Fruit fly (Drosophila melanogaster) whole organism, pupa: ENCODE data around the gene CG17777.
A peak's percentile ranks its signal among the peaks of the same experiment; 100 is the strongest.

Source experiments
- CG10348 ChIP-seq: fragments of 200-800 bp; sonication (Bioruptor generic); IDR thresholded peaks from 2 replicates; pipeline ENCODE4 v1.3.6; 2022; ENCODE audit warnings: missing biosample characterization, missing genetic modification characterization
- CG12605 ChIP-seq: fragments of 200-800 bp; sonication (Bioruptor generic); IDR thresholded peaks from 2 replicates; pipeline ENCODE4 v1.3.6; 2022; ENCODE audit warnings: missing biosample characterization, missing genetic modification characterization
- CG13204 ChIP-seq: fragments of 200-800 bp; sonication (Bioruptor generic); optimal IDR thresholded peaks from 2 replicates; lab custom pipeline; 2018; ENCODE audit warnings: missing biosample characterization, mild to moderate bottlenecking, missing genetic modification characterization, moderate library complexity
- CG14655 ChIP-seq: fragments of 200-800 bp; sonication (Bioruptor generic); optimal IDR thresholded peaks from 3 replicates; lab custom pipeline; 2017; ENCODE audit warnings: mild to moderate bottlenecking, missing biosample characterization, missing genetic modification reagents, missing genetic modification characterization
- CG15710 ChIP-seq: fragments of 200-800 bp; sonication (Bioruptor generic); optimal IDR thresholded peaks from 2 replicates; lab custom pipeline; 2018; ENCODE audit warnings: missing biosample characterization, mild to moderate bottlenecking, missing genetic modification characterization, moderate library complexity
- CG17806 ChIP-seq: fragments of 200-800 bp; sonication (Bioruptor generic); optimal IDR thresholded peaks from 2 replicates; lab custom pipeline; 2018; ENCODE audit warnings: missing biosample characterization, mild to moderate bottlenecking, missing genetic modification characterization, moderate library complexity
- CG32121 ChIP-seq: fragments of 200-800 bp; sonication (Bioruptor generic); IDR thresholded peaks from 2 replicates; pipeline ENCODE4 v1.3.6; 2022; ENCODE audit warnings: missing biosample characterization, missing genetic modification characterization
- CG34367 ChIP-seq: fragments of 200-800 bp; sonication (Bioruptor generic); optimal IDR thresholded peaks from 2 replicates; lab custom pipeline; 2018; ENCODE audit warnings: missing biosample characterization, mild to moderate bottlenecking, missing genetic modification characterization
- CG4496 ChIP-seq: fragments of 200-800 bp; sonication (Bioruptor generic); IDR thresholded peaks from 3 replicates; pipeline ENCODE4 v1.3.6; 2022; ENCODE audit warnings: missing biosample characterization, missing genetic modification characterization
- CG8159 ChIP-seq: fragments of 200-800 bp; sonication (Bioruptor generic); optimal IDR thresholded peaks from 3 replicates; lab custom pipeline; 2018; ENCODE audit warnings: missing biosample characterization, mild to moderate bottlenecking, missing genetic modification characterization, moderate library complexity
- CG8301 ChIP-seq: fragments of 200-800 bp; sonication (Bioruptor generic); optimal IDR thresholded peaks from 2 replicates; lab custom pipeline; 2018; ENCODE audit warnings: missing biosample characterization, mild to moderate bottlenecking, missing genetic modification characterization
- CG9948 ChIP-seq: fragments of 200-800 bp; sonication (Bioruptor generic); optimal IDR thresholded peaks from 2 replicates; lab custom pipeline; 2018; ENCODE audit warnings: missing biosample characterization, mild to moderate bottlenecking, missing genetic modification characterization, moderate library complexity
- D1 ChIP-seq: fragments of 200-800 bp; sonication (Bioruptor generic); optimal IDR thresholded peaks from 2 replicates; lab custom pipeline; 2018; ENCODE audit warnings: missing biosample characterization, mild to moderate bottlenecking, missing genetic modification characterization, moderate library complexity
- EcR ChIP-seq: fragments of 200-800 bp; sonication (Bioruptor generic); optimal IDR thresholded peaks from 3 replicates; lab custom pipeline; 2019; ENCODE audit warnings: missing biosample characterization, missing genetic modification characterization, mild to moderate bottlenecking, moderate library complexity, missing genetic modification reagents
- Ets98B ChIP-seq: fragments of 200-800 bp; sonication (Bioruptor generic); IDR thresholded peaks from 2 replicates; pipeline ENCODE4 v1.3.6; 2022; ENCODE audit warnings: missing biosample characterization, missing genetic modification characterization
- Pif1A ChIP-seq: fragments of 200-800 bp; sonication (Bioruptor generic); optimal IDR thresholded peaks from 3 replicates; lab custom pipeline; 2016; ENCODE audit warnings: missing biosample characterization, missing genetic modification characterization
- Pif1B ChIP-seq: fragments of 200-800 bp; sonication (Bioruptor generic); optimal IDR thresholded peaks from 3 replicates; lab custom pipeline; 2016; ENCODE audit warnings: missing biosample characterization, missing genetic modification characterization
- Snoo ChIP-seq: fragments of 200-800 bp; sonication (Bioruptor generic); optimal IDR thresholded peaks from 3 replicates; lab custom pipeline; 2017; ENCODE audit warnings: missing biosample characterization, mild to moderate bottlenecking, missing genetic modification characterization, inconsistent platforms
- fd96Ca ChIP-seq: fragments of 200-800 bp; sonication (Bioruptor generic); IDR thresholded peaks from 3 replicates; pipeline ENCODE4 v1.3.6; 2022; ENCODE audit warnings: missing biosample characterization, missing genetic modification characterization
- gl ChIP-seq: fragments of 200-800 bp; sonication (Bioruptor generic); optimal IDR thresholded peaks from 2 replicates; lab custom pipeline; 2018; ENCODE audit warnings: missing biosample characterization, mild to moderate bottlenecking, missing genetic modification characterization
- rn ChIP-seq: fragments of 200-800 bp; sonication (Bioruptor generic); IDR thresholded peaks from 2 replicates; pipeline ENCODE4 v1.3.6; 2022; ENCODE audit warnings: missing biosample characterization, missing genetic modification characterization

CG17777 gene

dm6 chrX:2193809-2194207 is 7.2 kb downstream of the CG17777 start, which contains the start of gene CG14053:
TSS of gene CG14053 (minus strand) at chrX:2193909.
- TF ChIP-seq Pif1A (GFP tag; lab: Kevin White, UChicago) (no peak), CG17806 (tag; lab: Kevin White, UChicago) (no peak)

DNA sequence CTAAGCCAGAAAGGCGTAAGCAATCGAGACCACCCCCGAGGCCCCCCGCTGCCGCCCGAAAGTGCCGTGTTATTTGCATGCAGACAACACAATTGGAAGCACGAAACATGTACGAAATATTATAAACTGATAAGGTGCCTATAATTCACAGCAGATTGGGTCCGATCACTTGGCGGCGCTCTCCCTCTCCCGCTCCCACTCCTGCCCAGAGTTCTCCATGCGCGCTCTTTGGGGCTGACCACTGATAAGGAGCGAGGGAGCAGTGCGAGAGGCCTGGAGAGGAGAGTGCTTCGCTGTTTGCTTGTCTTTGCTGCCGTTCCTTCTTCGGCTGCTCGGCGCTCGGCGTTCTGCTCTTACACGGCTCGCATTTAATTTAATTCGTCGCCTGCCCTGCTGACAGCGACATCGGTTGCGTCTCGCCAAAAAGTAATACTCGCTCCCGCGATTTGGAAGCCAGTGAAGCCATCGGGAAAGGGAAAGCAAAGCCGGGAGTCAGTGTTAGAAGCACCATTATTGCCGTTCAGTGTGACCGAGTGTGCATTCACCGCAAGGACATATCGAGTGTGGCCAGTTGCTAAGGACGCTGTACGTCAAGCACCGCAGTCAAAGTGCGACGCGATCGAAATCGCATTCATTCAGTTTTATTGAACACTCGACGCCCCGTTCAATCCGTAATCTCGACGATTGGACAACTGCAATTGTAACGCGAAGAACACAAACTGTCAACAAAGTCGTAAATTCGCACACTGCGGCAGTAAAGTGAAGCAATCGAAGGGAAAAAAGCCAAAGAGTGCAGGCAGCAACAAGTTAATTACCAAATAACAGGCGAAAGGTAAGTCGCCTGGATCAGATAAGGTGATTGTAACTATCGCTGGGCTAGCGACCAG is 7.8 kb downstream of the CG17777 start:
- TF ChIP-seq CG4496 (GFP tag; lab: Robert Waterston, UW) (peak; percentile 85), CG10348 (no peak), fd96Ca (GFP tag; lab: Robert Waterston, UW) (no peak), CG8159 (tag; lab: Kevin White, UChicago) (no peak), CG34367 (no peak), Snoo (no peak)
- TF ChIP-seq, all 21 proteins: peak for 1

DNA sequence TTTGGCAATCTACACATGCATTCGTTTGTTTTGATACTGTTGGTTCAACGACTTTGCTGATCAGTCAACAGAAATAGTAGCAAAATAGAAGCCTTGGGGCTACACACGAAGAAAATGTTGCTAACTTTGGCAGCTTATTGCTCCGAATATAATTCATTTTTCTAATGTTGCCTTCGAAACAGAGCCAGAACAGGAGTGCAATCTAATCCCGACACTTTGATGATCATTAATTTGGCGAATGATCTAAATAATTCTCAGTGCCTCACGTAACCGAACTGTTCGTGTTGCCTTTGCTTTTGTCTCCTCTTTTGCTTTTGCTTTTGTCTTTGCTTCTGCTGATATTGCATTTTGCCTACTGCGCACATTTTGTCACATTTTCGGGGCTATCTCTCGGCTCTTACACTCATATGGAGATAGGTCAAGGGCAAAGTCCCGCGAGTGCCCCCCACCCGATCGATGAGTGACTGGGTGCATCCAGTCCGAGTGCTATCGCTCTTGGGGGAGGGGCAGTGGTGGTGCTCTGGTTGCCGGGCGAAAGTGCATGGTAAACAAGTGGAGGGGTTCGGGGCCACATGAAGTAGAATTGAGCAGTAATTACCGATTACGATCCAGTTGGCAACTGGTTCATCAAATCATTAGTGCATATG is 9.6 kb downstream of the CG17777 start:
- TF ChIP-seq Pif1A (GFP tag; lab: Kevin White, UChicago) (peak; percentile 33), gl (tag; lab: Kevin White, UChicago) (peak; percentile 17), CG4496 (GFP tag; lab: Robert Waterston, UW) (peak; percentile 81), Snoo (no peak), CG17806 (tag; lab: Kevin White, UChicago) (peak; percentile 35), CG32121 (GFP tag; lab: Robert Waterston, UW) (peak; percentile 51), CG10348 (no peak), CG9948 (peak; percentile 5), CG8301 (tag; lab: Kevin White, UChicago) (peak; percentile 30), CG13204 (GFP tag; lab: Kevin White, UChicago) (no peak), Pif1B (GFP tag; lab: Kevin White, UChicago) (no peak), fd96Ca (GFP tag; lab: Robert Waterston, UW) (peak; percentile 74; the same call in 2 of the 3 replicates), CG15710 (tag; lab: Kevin White, UChicago) (peak; percentile 24), Ets98B (peak; percentile 68), CG12605 (GFP tag; lab: Robert Waterston, UW) (no peak; the same call in 1 of the 2 replicates), D1 (tag; lab: Kevin White, UChicago) (no peak), EcR (GFP tag; lab: Kevin White, UChicago) (peak; percentile 50), CG34367 (no peak), rn (GFP tag; lab: Robert Waterston, UW) (no peak), CG14655 (GFP tag; lab: Kevin White, UChicago) (peak; percentile 38), CG8159 (tag; lab: Kevin White, UChicago) (peak; percentile 28)

DNA sequence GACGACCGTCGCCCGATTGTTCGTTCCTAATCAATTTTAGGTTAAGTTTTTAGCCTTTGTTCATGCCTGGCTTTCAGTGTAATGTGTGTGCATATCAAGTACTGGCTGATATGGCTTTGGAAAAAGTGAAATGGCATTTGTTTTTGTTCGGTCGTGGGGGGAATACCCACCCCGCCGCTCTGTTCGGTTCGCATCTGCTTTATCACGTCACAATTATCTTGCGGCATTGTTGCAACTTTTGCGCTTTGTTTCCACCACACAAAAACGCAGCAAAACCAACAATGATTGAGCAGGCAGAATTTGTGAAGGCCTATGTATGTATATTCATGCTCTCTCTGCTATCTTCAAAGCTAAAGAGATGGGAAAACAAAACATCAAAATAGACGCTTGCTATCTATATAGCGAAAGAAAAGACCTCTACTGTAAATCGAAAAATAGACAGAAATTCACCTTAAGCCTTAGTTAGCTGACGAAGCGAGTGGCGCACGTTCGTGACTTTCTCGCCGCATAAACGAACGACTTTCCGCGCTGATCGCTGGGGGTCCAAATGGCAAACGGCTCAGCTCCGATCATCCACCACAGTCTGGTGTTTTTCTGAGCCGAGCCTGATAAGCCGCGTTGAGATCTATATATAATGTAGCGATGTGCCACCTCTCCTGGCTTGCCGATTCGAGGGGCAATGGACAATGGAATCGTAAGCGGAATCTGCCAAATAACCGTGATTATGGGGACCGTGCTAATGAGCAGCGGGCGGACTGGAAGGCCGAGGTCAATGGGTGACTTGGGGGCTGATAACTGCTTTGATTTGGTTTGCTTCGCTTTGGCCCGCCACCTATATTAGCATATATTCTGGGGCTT is 11.0 kb downstream of the CG17777 start:
- TF ChIP-seq Pif1B (GFP tag; lab: Kevin White, UChicago) (no peak), CG32121 (GFP tag; lab: Robert Waterston, UW) (no peak), CG15710 (tag; lab: Kevin White, UChicago) (no peak), Pif1A (GFP tag; lab: Kevin White, UChicago) (no peak), CG8159 (tag; lab: Kevin White, UChicago) (no peak), CG9948 (no peak), gl (tag; lab: Kevin White, UChicago) (no peak), CG10348 (no peak), CG17806 (tag; lab: Kevin White, UChicago) (no peak), CG8301 (tag; lab: Kevin White, UChicago) (no peak), Ets98B (peak; percentile 11; the same call in 1 of the 2 replicates), EcR (GFP tag; lab: Kevin White, UChicago) (peak; percentile 10), D1 (tag; lab: Kevin White, UChicago) (no peak), CG13204 (GFP tag; lab: Kevin White, UChicago) (no peak), CG14655 (GFP tag; lab: Kevin White, UChicago) (no peak)

- TF ChIP-seq CG17806 (tag; lab: Kevin White, UChicago) (no peak), Ets98B (no peak), CG8159 (tag; lab: Kevin White, UChicago) (no peak), EcR (GFP tag; lab: Kevin White, UChicago) (no peak), CG9948 (no peak), CG34367 (no peak), D1 (tag; lab: Kevin White, UChicago) (no peak), Snoo (no peak), Pif1B (GFP tag; lab: Kevin White, UChicago) (no peak), CG12605 (GFP tag; lab: Robert Waterston, UW) (no peak), CG10348 (no peak), rn (GFP tag; lab: Robert Waterston, UW) (no peak), CG14655 (GFP tag; lab: Kevin White, UChicago) (no peak), CG13204 (GFP tag; lab: Kevin White, UChicago) (no peak), CG15710 (tag; lab: Kevin White, UChicago) (no peak), fd96Ca (GFP tag; lab: Robert Waterston, UW) (no peak), gl (tag; lab: Kevin White, UChicago) (no peak)
Measured at dm6 chrX:2198272-2198571, 11.6 kb downstream of the CG17777 start.
